Worm (Caenorhabditis elegans) whole organism, early embryonic: ENCODE measurements around the gene Y17G7B.18.

Experiments used
- B0310.2 ChIP-seq: sonication (generic microtip); optimal IDR thresholded peaks from 2 replicates; lab custom pipeline; 2016; ENCODE audit warnings: mild to moderate bottlenecking, missing genetic modification characterization, missing compliant biosample characterization
- ama-1 ChIP-seq: fragments of 150-350 bp; optimal IDR thresholded peaks from 2 replicates; lab custom pipeline; 2014
- ceh-13 ChIP-seq: fragments of 200-800 bp; sonication (Bioruptor generic); optimal IDR thresholded peaks from 2 replicates; lab custom pipeline; 2018; ENCODE audit warnings: mild to moderate bottlenecking, missing genetic modification characterization, missing compliant biosample characterization
- ceh-36 ChIP-seq: sonication (generic microtip); optimal IDR thresholded peaks from 2 replicates; lab custom pipeline; 2016; ENCODE audit warnings: missing genetic modification characterization, inconsistent platforms, missing compliant biosample characterization
- pes-1 ChIP-seq: fragments of 200-800 bp; sonication (Bioruptor generic); IDR thresholded peaks from 2 replicates; pipeline ENCODE4 v1.3.6; 2022; ENCODE audit warnings: missing genetic modification reagents, missing genetic modification characterization, missing compliant biosample characterization
- sea-1 ChIP-seq: fragments of 200-800 bp; sonication (Bioruptor generic); conservative IDR thresholded peaks from 2 replicates; pipeline ENCODE4 v1.3.6; 2022; ENCODE audit warnings: missing genetic modification characterization, missing compliant biosample characterization

ce11 chrII:12077281-12077680 is 30.4 kb downstream of the Y17G7B.18 start:
- TF ChIP-seq ama-1 (lab: Kevin White, UChicago), result no peak
- no peak for TF ChIP-seq B0310.2 (tag; lab: Kevin White, UChicago)
- TF ChIP-seq ceh-13 (GFP tag; lab: Kevin White, UChicago), result no peak
- no peak for TF ChIP-seq pes-1 (GFP tag; lab: Robert Waterston, UW)
- TF ChIP-seq ceh-36 (tag; lab: Kevin White, UChicago), result no peak
- TF ChIP-seq sea-1 (GFP tag; lab: Robert Waterston, UW), result no peak
